Worm (Caenorhabditis elegans) whole organism, early embryonic: Measurements from ENCODE around the gene algn-12.

Source experiments
- B0310.2 ChIP-seq: sonication (generic microtip); optimal IDR thresholded peaks from 2 replicates; lab custom pipeline; 2016; ENCODE audit warnings: mild to moderate bottlenecking, missing genetic modification characterization, missing compliant biosample characterization
- aly-1 ChIP-seq: sonication (generic microtip); optimal IDR thresholded peaks from 2 replicates; lab custom pipeline; 2016; ENCODE audit warnings: missing genetic modification characterization, missing compliant biosample characterization
- ama-1 ChIP-seq: fragments of 150-350 bp; optimal IDR thresholded peaks from 2 replicates; lab custom pipeline; 2014
- ceh-13 ChIP-seq: fragments of 200-800 bp; sonication (Bioruptor generic); optimal IDR thresholded peaks from 2 replicates; lab custom pipeline; 2018; ENCODE audit warnings: mild to moderate bottlenecking, missing genetic modification characterization, missing compliant biosample characterization
- ceh-36 ChIP-seq: sonication (generic microtip); optimal IDR thresholded peaks from 2 replicates; lab custom pipeline; 2016; ENCODE audit warnings: missing genetic modification characterization, inconsistent platforms, missing compliant biosample characterization
- flt-1 ChIP-seq: fragments of 200-800 bp; sonication (Bioruptor generic); IDR thresholded peaks from 2 replicates; pipeline ENCODE4 v1.3.6; 2022; ENCODE audit warnings: missing genetic modification characterization, missing compliant biosample characterization
- hmbx-1 ChIP-seq: sonication (generic microtip); optimal IDR thresholded peaks from 2 replicates; lab custom pipeline; 2016; ENCODE audit warnings: mild to moderate bottlenecking, missing genetic modification characterization, missing compliant biosample characterization
- hmg-4 ChIP-seq: fragments of 200-800 bp; sonication (Bioruptor generic); optimal IDR thresholded peaks from 2 replicates; lab custom pipeline; 2018; ENCODE audit warnings: mild to moderate bottlenecking, missing genetic modification characterization, missing compliant biosample characterization
- hnd-1 ChIP-seq: sonication (generic microtip); optimal IDR thresholded peaks from 2 replicates; lab custom pipeline; 2016; ENCODE audit warnings: missing genetic modification characterization, missing compliant biosample characterization
- pes-1 ChIP-seq: fragments of 200-800 bp; sonication (Bioruptor generic); IDR thresholded peaks from 2 replicates; pipeline ENCODE4 v1.3.6; 2022; ENCODE audit warnings: missing genetic modification reagents, missing genetic modification characterization, missing compliant biosample characterization
- sea-1 ChIP-seq: fragments of 200-800 bp; sonication (Bioruptor generic); conservative IDR thresholded peaks from 2 replicates; pipeline ENCODE4 v1.3.6; 2022; ENCODE audit warnings: missing genetic modification characterization, missing compliant biosample characterization
- tbx-11 ChIP-seq: fragments of 200-800 bp; sonication (Bioruptor generic); IDR thresholded peaks from 2 replicates; pipeline ENCODE4 v1.3.6; 2022; ENCODE audit warnings: missing genetic modification characterization, missing compliant biosample characterization
- tbx-37 ChIP-seq: fragments of 200-800 bp; sonication (Bioruptor generic); conservative IDR thresholded peaks from 2 replicates; pipeline ENCODE4 v1.3.6; 2022; ENCODE audit warnings: missing genetic modification reagents, missing genetic modification characterization, missing compliant biosample characterization

ce11 chrV:8051851-8052250 lies 16.9 kb downstream of the algn-12 start, which contains the start of gene sth-1:
- TF ChIP-seq hmg-4 (no peak), ama-1 (lab: Kevin White, UChicago) (no peak), ceh-13 (GFP tag; lab: Kevin White, UChicago) (no peak), tbx-37 (GFP tag; lab: Robert Waterston, UW) (no peak), sea-1 (GFP tag; lab: Robert Waterston, UW) (no peak), aly-1 (tag; lab: Kevin White, UChicago) (no peak), tbx-11 (GFP tag; lab: Robert Waterston, UW) (no peak), hmbx-1 (no peak), hnd-1 (tag; lab: Kevin White, UChicago) (no peak), flt-1 (GFP tag; lab: Robert Waterston, UW) (no peak), B0310.2 (tag; lab: Kevin White, UChicago) (no peak), pes-1 (GFP tag; lab: Robert Waterston, UW) (no peak), ceh-36 (tag; lab: Kevin White, UChicago) (no peak)
